Worm (Caenorhabditis elegans) whole organism, L3 larva: Measurements from ENCODE around the gene T07D3.9.

Source experiments
- ama-1 ChIP-seq: fragments of 150-350 bp; optimal IDR thresholded peaks from 2 replicates; lab custom pipeline; 2018
- daf-12 ChIP-seq: fragments of 150-350 bp; optimal IDR thresholded peaks from 2 replicates; lab custom pipeline; 2014; ENCODE audit warnings: missing biosample characterization, missing genetic modification reagents, missing genetic modification characterization
- fkh-10 ChIP-seq: sonication (generic microtip); optimal IDR thresholded peaks from 2 replicates; lab custom pipeline; 2017; ENCODE audit warnings: missing biosample characterization, missing genetic modification reagents, missing genetic modification characterization
- nhr-12 ChIP-seq: fragments of 150-350 bp; optimal IDR thresholded peaks from 2 replicates; lab custom pipeline; 2014; ENCODE audit warnings: missing biosample characterization, missing genetic modification characterization
- nhr-76 ChIP-seq: fragments of 150-350 bp; sonication (generic microtip); optimal IDR thresholded peaks from 5 replicates; lab custom pipeline; 2014; ENCODE audit warnings: missing biosample characterization, missing genetic modification characterization
- pqm-1 ChIP-seq: fragments of 150-350 bp; optimal IDR thresholded peaks from 2 replicates; lab custom pipeline; 2017; ENCODE audit warnings: missing biosample characterization, missing genetic modification characterization, inconsistent platforms
- snpc-4 ChIP-seq: fragments of 150-350 bp; optimal IDR thresholded peaks from 2 replicates; lab custom pipeline; 2014; ENCODE audit warnings: missing biosample characterization, missing genetic modification characterization

DNA sequence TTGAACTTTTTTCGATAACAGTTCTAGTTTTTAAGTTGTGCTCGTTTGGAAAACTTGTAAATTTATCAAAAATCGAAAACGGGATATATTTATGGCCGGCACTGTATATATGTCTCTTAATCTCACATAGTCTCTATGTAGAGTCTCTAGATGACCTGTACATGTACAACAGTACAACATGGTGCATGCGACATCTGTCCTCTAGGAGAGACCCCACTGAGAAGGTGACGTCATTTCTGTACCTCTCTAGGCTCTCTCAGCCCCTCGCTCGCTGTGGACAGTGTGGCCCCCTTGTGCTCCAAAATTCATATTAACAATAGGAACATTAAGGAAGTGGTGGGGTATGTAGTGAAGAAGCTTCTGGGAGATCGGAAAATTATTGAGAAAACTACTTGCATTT, 36.6 kb upstream of the T07D3.9 start:
- TF ChIP-seq nhr-12 (tag; lab: Kevin White, UChicago) (no peak), nhr-76 (tag; lab: Kevin White, UChicago) (no peak), pqm-1 (tag; lab: Kevin White, UChicago) (no peak), snpc-4 (tag; lab: Kevin White, UChicago) (no peak), daf-12 (no peak), fkh-10 (GFP tag; lab: Kevin White, UChicago) (no peak), ama-1 (lab: Kevin White, UChicago) (no peak)
